Worm (Caenorhabditis elegans) whole organism, young adult: Measurements from ENCODE around the gene K02C4.5.

Experiments used
- B0019.2 ChIP-seq: fragments of 200-800 bp; sonication (Bioruptor generic); conservative IDR thresholded peaks from 2 replicates; pipeline ENCODE4 v1.3.6; 2022; ENCODE audit warnings: missing genetic modification reagents, missing genetic modification characterization, missing compliant biosample characterization
- B0035.1 ChIP-seq: sonication (generic microtip); optimal IDR thresholded peaks from 2 replicates; lab custom pipeline; 2016; ENCODE audit warnings: missing genetic modification characterization, mild to moderate bottlenecking, missing compliant biosample characterization, missing genotype, missing genetic modification reagents
- C06A6.2 ChIP-seq: fragments of 200-800 bp; sonication (Bioruptor generic); conservative IDR thresholded peaks from 2 replicates; pipeline ENCODE4 v1.3.6; 2022; ENCODE audit warnings: missing genetic modification characterization, missing compliant biosample characterization
- F10E7.11 ChIP-seq: sonication (generic microtip); optimal IDR thresholded peaks from 2 replicates; lab custom pipeline; 2017; ENCODE audit warnings: mild to moderate bottlenecking, missing genetic modification characterization, moderate library complexity, missing compliant biosample characterization
- F22D6.2 ChIP-seq: sonication (generic microtip); optimal IDR thresholded peaks from 2 replicates; lab custom pipeline; 2016; ENCODE audit warnings: mild to moderate bottlenecking, missing genetic modification characterization, missing compliant biosample characterization
- F23B12.7 ChIP-seq: sonication (generic microtip); optimal IDR thresholded peaks from 2 replicates; lab custom pipeline; 2017; ENCODE audit warnings: missing genetic modification characterization, mild to moderate bottlenecking, missing compliant biosample characterization, antibody characterized with exemption, moderate library complexity; ENCODE audit not compliant: insufficient read depth
- F33H1.4 ChIP-seq: fragments of 200-800 bp; sonication (Bioruptor generic); IDR thresholded peaks from 2 replicates; pipeline ENCODE4 v1.3.6; 2022; ENCODE audit warnings: missing genetic modification reagents, missing genetic modification characterization, missing compliant biosample characterization
- F37B4.10 ChIP-seq: fragments of 200-800 bp; sonication (Bioruptor generic); IDR thresholded peaks from 2 replicates; pipeline ENCODE4 v1.3.6; 2022; ENCODE audit warnings: missing genetic modification characterization, missing compliant biosample characterization
- K11D2.4 ChIP-seq: fragments of 200-800 bp; sonication (Bioruptor generic); IDR thresholded peaks from 2 replicates; pipeline ENCODE4 v1.3.6; 2022; ENCODE audit warnings: missing genetic modification reagents, missing genetic modification characterization, missing compliant biosample characterization
- K12H6.12 ChIP-seq: fragments of 200-800 bp; sonication (Bioruptor generic); optimal IDR thresholded peaks from 2 replicates; lab custom pipeline; 2018; ENCODE audit warnings: mild to moderate bottlenecking, missing genetic modification characterization, missing compliant biosample characterization
- T07F8.4 ChIP-seq: sonication (generic microtip); optimal IDR thresholded peaks from 2 replicates; lab custom pipeline; 2016; ENCODE audit warnings: mild to moderate bottlenecking, missing genetic modification characterization, moderate library complexity, missing compliant biosample characterization
- T26A5.8 ChIP-seq: sonication (generic microtip); optimal IDR thresholded peaks from 2 replicates; lab custom pipeline; 2016; ENCODE audit warnings: missing genetic modification characterization, missing compliant biosample characterization
- Y79H2A.3 ChIP-seq: fragments of 200-800 bp; sonication (Bioruptor generic); conservative IDR thresholded peaks from 2 replicates; pipeline ENCODE4 v1.3.6; 2022; ENCODE audit warnings: missing genetic modification reagents, missing genetic modification characterization, missing compliant biosample characterization
- Y95B8A.8 ChIP-seq: fragments of 200-800 bp; sonication (Bioruptor generic); IDR thresholded peaks from 2 replicates; pipeline ENCODE4 v1.3.6; 2022; ENCODE audit warnings: missing genetic modification reagents, missing genetic modification characterization, missing compliant biosample characterization
- aptf-2 ChIP-seq: fragments of 200-800 bp; sonication (Bioruptor generic); conservative IDR thresholded peaks from 2 replicates; pipeline ENCODE4 v1.3.6; 2022; ENCODE audit warnings: missing genetic modification reagents, missing genetic modification characterization, missing compliant biosample characterization
- atf-7 ChIP-seq: sonication (generic microtip); optimal IDR thresholded peaks from 2 replicates; lab custom pipeline; 2017; ENCODE audit warnings: mild to moderate bottlenecking, missing genetic modification characterization, missing compliant biosample characterization
- attf-3 ChIP-seq: fragments of 200-800 bp; sonication (Bioruptor generic); conservative IDR thresholded peaks from 2 replicates; pipeline ENCODE4 v1.3.6; 2022; ENCODE audit warnings: missing genetic modification reagents, missing genetic modification characterization, missing compliant biosample characterization
- attf-5 ChIP-seq: fragments of 200-800 bp; sonication (Bioruptor generic); optimal IDR thresholded peaks from 2 replicates; lab custom pipeline; 2018; ENCODE audit warnings: mild to moderate bottlenecking, missing genetic modification characterization, missing compliant biosample characterization
- ceh-27 ChIP-seq: fragments of 200-800 bp; sonication (Bioruptor generic); optimal IDR thresholded peaks from 2 replicates; lab custom pipeline; 2018; ENCODE audit warnings: mild to moderate bottlenecking, missing genetic modification characterization, moderate library complexity, missing compliant biosample characterization
- chd-7 ChIP-seq: sonication (generic microtip); optimal IDR thresholded peaks from 2 replicates; lab custom pipeline; 2016; ENCODE audit warnings: mild to moderate bottlenecking, missing genetic modification characterization, moderate library complexity, missing compliant biosample characterization
- dox-1 ChIP-seq: fragments of 200-800 bp; sonication (Bioruptor generic); IDR thresholded peaks from 2 replicates; pipeline ENCODE4 v1.3.6; 2022; ENCODE audit warnings: missing genetic modification reagents, missing genetic modification characterization, missing compliant biosample characterization
- efl-1 ChIP-seq: fragments of 150-350 bp; optimal IDR thresholded peaks from 2 replicates; lab custom pipeline; 2014; ENCODE audit warnings: missing biosample characterization, missing genetic modification reagents, missing genetic modification characterization
- egl-44 ChIP-seq: fragments of 200-800 bp; sonication (Bioruptor generic); IDR thresholded peaks from 2 replicates; pipeline ENCODE4 v1.3.6; 2022; ENCODE audit warnings: missing genetic modification reagents, missing genetic modification characterization, missing compliant biosample characterization
- ets-4 ChIP-seq: fragments of 200-800 bp; sonication (Bioruptor generic); optimal IDR thresholded peaks from 2 replicates; lab custom pipeline; 2018; ENCODE audit warnings: mild to moderate bottlenecking, missing genetic modification characterization, missing compliant biosample characterization
- fkh-3 ChIP-seq: sonication (generic microtip); optimal IDR thresholded peaks from 2 replicates; lab custom pipeline; 2016; ENCODE audit warnings: mild to moderate bottlenecking, missing genetic modification characterization, missing compliant biosample characterization
- gei-17 ChIP-seq: fragments of 200-800 bp; sonication (Bioruptor generic); optimal IDR thresholded peaks from 2 replicates; lab custom pipeline; 2018; ENCODE audit warnings: mild to moderate bottlenecking, missing genetic modification characterization, missing compliant biosample characterization
- him-1 ChIP-seq: sonication (generic microtip); optimal IDR thresholded peaks from 2 replicates; lab custom pipeline; 2016; ENCODE audit warnings: missing genotype, missing genetic modification reagents, missing genetic modification characterization, missing compliant biosample characterization
- hmg-20 ChIP-seq: fragments of 200-800 bp; sonication (Bioruptor generic); IDR thresholded peaks from 2 replicates; pipeline ENCODE4 v1.3.6; 2022; ENCODE audit warnings: missing genetic modification reagents, missing genetic modification characterization, missing compliant biosample characterization
- hrde-1 ChIP-seq: sonication (generic microtip); optimal IDR thresholded peaks from 2 replicates; lab custom pipeline; 2016; ENCODE audit warnings: missing genetic modification characterization, mild to moderate bottlenecking, missing compliant biosample characterization, moderate library complexity, missing genotype, missing genetic modification reagents, borderline replicate concordance
- hsf-1 ChIP-seq: fragments of 200-800 bp; sonication (Bioruptor generic); IDR thresholded peaks from 2 replicates; pipeline ENCODE4 v1.3.6; 2022; ENCODE audit warnings: missing genetic modification reagents, missing genetic modification characterization, missing compliant biosample characterization
- let-526 ChIP-seq: fragments of 200-800 bp; sonication (Bioruptor generic); IDR thresholded peaks from 2 replicates; pipeline ENCODE4 v1.3.6; 2022; ENCODE audit warnings: missing genetic modification reagents, missing genetic modification characterization, missing compliant biosample characterization
- lin-26 ChIP-seq: fragments of 200-800 bp; sonication (Bioruptor generic); IDR thresholded peaks from 2 replicates; pipeline ENCODE4 v1.3.6; 2022; ENCODE audit warnings: missing genetic modification reagents, missing genetic modification characterization, missing compliant biosample characterization
- lin-54 ChIP-seq: fragments of 200-800 bp; sonication (Bioruptor generic); optimal IDR thresholded peaks from 2 replicates; lab custom pipeline; 2018; ENCODE audit warnings: mild to moderate bottlenecking, missing genetic modification characterization, missing compliant biosample characterization
- lsl-1 ChIP-seq: fragments of 200-800 bp; sonication (Bioruptor generic); optimal IDR thresholded peaks from 2 replicates; lab custom pipeline; 2018; ENCODE audit warnings: mild to moderate bottlenecking, missing genetic modification characterization, moderate library complexity, missing compliant biosample characterization
- madf-6 ChIP-seq: fragments of 200-800 bp; sonication (Bioruptor generic); IDR thresholded peaks from 2 replicates; pipeline ENCODE4 v1.3.6; 2022; ENCODE audit warnings: missing genetic modification reagents, missing genetic modification characterization, missing compliant biosample characterization
- madf-8 ChIP-seq: fragments of 200-800 bp; sonication (Bioruptor generic); conservative IDR thresholded peaks from 2 replicates; pipeline ENCODE4 v1.3.6; 2022; ENCODE audit warnings: missing genetic modification reagents, missing genetic modification characterization, missing compliant biosample characterization
- nfya-1 ChIP-seq: sonication (generic microtip); optimal IDR thresholded peaks from 2 replicates; lab custom pipeline; 2017; ENCODE audit warnings: antibody characterized with exemption, missing compliant biosample characterization, missing genetic modification characterization, borderline replicate concordance; ENCODE audit not compliant: insufficient read depth
- nhr-80 ChIP-seq: sonication (generic microtip); optimal IDR thresholded peaks from 2 replicates; lab custom pipeline; 2016; ENCODE audit warnings: missing genetic modification characterization, missing compliant biosample characterization
- rpc-1 ChIP-seq, 2 experiments: fragments of 150-350 bp in 1 of 2; sonication (generic microtip) in 1 of 2; optimal IDR thresholded peaks; 2 replicates each; lab custom pipeline; 2014 to 2018; ENCODE audit warnings: missing biosample characterization in 1 of 2, missing genetic modification characterization in 1 of 2, missing genetic modification reagents in 1 of 2, missing genotype in 1 of 2
- sdz-38 ChIP-seq: sonication (generic microtip); optimal IDR thresholded peaks from 2 replicates; lab custom pipeline; 2016; ENCODE audit warnings: missing genotype, missing genetic modification characterization, missing compliant biosample characterization
- snpc-1.1 ChIP-seq: sonication (generic microtip); optimal IDR thresholded peaks from 2 replicates; lab custom pipeline; 2017; ENCODE audit warnings: missing genetic modification characterization, mild to moderate bottlenecking, missing compliant biosample characterization, antibody characterized with exemption, moderate library complexity, missing genotype, missing genetic modification reagents; ENCODE audit not compliant: insufficient read depth
- snpc-3.4 ChIP-seq: sonication (generic microtip); optimal IDR thresholded peaks from 2 replicates; lab custom pipeline; 2017; ENCODE audit warnings: missing genetic modification characterization, mild to moderate bottlenecking, missing compliant biosample characterization, antibody characterized with exemption, moderate library complexity, missing genotype, missing genetic modification reagents
- somi-1 ChIP-seq: fragments of 200-800 bp; sonication (Bioruptor generic); optimal IDR thresholded peaks from 2 replicates; lab custom pipeline; 2018; ENCODE audit warnings: mild to moderate bottlenecking, missing genetic modification characterization, missing compliant biosample characterization
- tlf-1 ChIP-seq: fragments of 200-800 bp; sonication (Bioruptor generic); optimal IDR thresholded peaks from 2 replicates; lab custom pipeline; 2018; ENCODE audit warnings: mild to moderate bottlenecking, missing genetic modification characterization, missing compliant biosample characterization
- unc-130 ChIP-seq: sonication (generic microtip); optimal IDR thresholded peaks from 2 replicates; lab custom pipeline; 2016; ENCODE audit warnings: missing genetic modification reagents, missing genetic modification characterization, missing compliant biosample characterization
- ztf-18 ChIP-seq: sonication (generic microtip); optimal IDR thresholded peaks from 2 replicates; lab custom pipeline; 2016; ENCODE audit warnings: missing genotype, mild to moderate bottlenecking, missing genetic modification characterization, missing compliant biosample characterization
- ztf-26 ChIP-seq: sonication (generic microtip); optimal IDR thresholded peaks from 2 replicates; lab custom pipeline; 2017; ENCODE audit warnings: missing genetic modification characterization, missing compliant biosample characterization

The K02C4.5 gene

ce11 chrII:8075324-8075810, 2.9 kb upstream of the K02C4.5 start, which contains the start of gene K02C4.2 (continued):
- no peak for TF ChIP-seq F22D6.2 (tag; lab: Kevin White, UChicago)
- TF ChIP-seq snpc-3.4 (tag; lab: Kevin White, UChicago): peak; percentile 82
- TF ChIP-seq nfya-1 (tag; lab: Kevin White, UChicago): no peak
- peak; percentile 71; the same call in 1 of the 2 replicates for TF ChIP-seq egl-44 (GFP tag; lab: Robert Waterston, UW)
- TF ChIP-seq ceh-27 (GFP tag; lab: Kevin White, UChicago): peak; percentile 93
- TF ChIP-seq lsl-1 (GFP tag; lab: Kevin White, UChicago): peak; percentile 68
- peak; percentile 99 for TF ChIP-seq him-1
- TF ChIP-seq efl-1 (GFP tag; lab: Kevin White, UChicago): no peak
- peak; percentile 97 for TF ChIP-seq rpc-1 (optimal IDR thresholded peaks at IDR 0.05; lab: Kevin White, UChicago)
- TF ChIP-seq rpc-1 (tag; optimal IDR thresholded peaks at IDR 0.05; lab: Kevin White, UChicago): peak; percentile 93
- no peak; the same call in 1 of the 2 replicates for TF ChIP-seq attf-3 (GFP tag; lab: Robert Waterston, UW)
- peak; percentile 75 for TF ChIP-seq tlf-1 (GFP tag; lab: Kevin White, UChicago)
- peak; percentile 85 for TF ChIP-seq fkh-3 (tag; lab: Kevin White, UChicago)
- no peak for TF ChIP-seq F10E7.11 (tag; lab: Kevin White, UChicago)
- peak; percentile 72 for TF ChIP-seq attf-5
- peak; percentile 77 for TF ChIP-seq T07F8.4 (tag; lab: Kevin White, UChicago)
- TF ChIP-seq madf-6 (GFP tag; lab: Robert Waterston, UW): peak; percentile 72
- no peak for TF ChIP-seq T26A5.8 (tag; lab: Kevin White, UChicago)
- TF ChIP-seq atf-7: peak; percentile 59
- peak; percentile 55; the same call in 1 of the 2 replicates for TF ChIP-seq C06A6.2 (GFP tag; lab: Robert Waterston, UW)
- peak; percentile 68 for TF ChIP-seq unc-130
- TF ChIP-seq gei-17 (GFP tag; lab: Kevin White, UChicago): no peak
- peak; percentile 63 for TF ChIP-seq hrde-1 (tag; lab: Kevin White, UChicago)
- TF ChIP-seq snpc-1.1 (tag; lab: Kevin White, UChicago): peak; percentile 34
- peak; percentile 79 for TF ChIP-seq ets-4 (GFP tag; lab: Kevin White, UChicago)
- no peak for TF ChIP-seq K11D2.4 (GFP tag; lab: Robert Waterston, UW)
- TF ChIP-seq dox-1 (GFP tag; lab: Robert Waterston, UW): peak; percentile 91
- TF ChIP-seq ztf-18: peak; percentile 83
- peak; percentile 90 for TF ChIP-seq chd-7 (tag; lab: Kevin White, UChicago)
- 0 out of 2 replicates have a peak, but pooled peaks have one; percentile 35 for TF ChIP-seq F37B4.10
- TF ChIP-seq nhr-80: peak; percentile 80
- no peak for TF ChIP-seq Y95B8A.8
- peak; percentile 67; the same call in 1 of the 2 replicates for TF ChIP-seq hmg-20 (GFP tag; lab: Robert Waterston, UW)
- TF ChIP-seq hsf-1 (GFP tag; lab: Robert Waterston, UW): 0 out of 2 replicates have a peak, but pooled peaks have one; percentile 50
- no peak for TF ChIP-seq madf-8
- peak; percentile 76 for TF ChIP-seq F23B12.7
- peak; percentile 73 for TF ChIP-seq K12H6.12 (tag; lab: Kevin White, UChicago)
- 0 out of 2 replicates have a peak, but pooled peaks have one; percentile 40 for TF ChIP-seq B0019.2 (GFP tag; lab: Robert Waterston, UW)
- no peak for TF ChIP-seq sdz-38 (tag; lab: Kevin White, UChicago)
- no peak; the same call in 1 of the 2 replicates for TF ChIP-seq Y79H2A.3 (GFP tag; lab: Robert Waterston, UW)
- peak; percentile 58; the same call in 1 of the 2 replicates for TF ChIP-seq let-526 (GFP tag; lab: Robert Waterston, UW)
- TF ChIP-seq lin-26: peak; percentile 95
- TF ChIP-seq lin-54 (GFP tag; lab: Kevin White, UChicago): peak; percentile 76
- peak; percentile 19 for TF ChIP-seq B0035.1 (tag; lab: Kevin White, UChicago)
- TF ChIP-seq aptf-2 (GFP tag; lab: Robert Waterston, UW): peak; percentile 65; the same call in 1 of the 2 replicates
- TF ChIP-seq ztf-26 (tag; lab: Kevin White, UChicago): peak; percentile 79
- peak; percentile 28; the same call in 1 of the 2 replicates for TF ChIP-seq F33H1.4 (GFP tag; lab: Robert Waterston, UW)
- peak; percentile 74 for TF ChIP-seq somi-1 (GFP tag; lab: Kevin White, UChicago)
